Worm (Caenorhabditis elegans) whole organism, late embryonic: ENCODE results near the gene sec-6.
A peak's percentile ranks its signal among the peaks of the same experiment; 100 is the strongest.

ENCODE experiments used
- C08G9.2 ChIP-seq: sonication (generic microtip); optimal IDR thresholded peaks from 2 replicates; lab custom pipeline; 2016; ENCODE audit warnings: mild to moderate bottlenecking, missing genetic modification characterization, moderate library complexity, missing compliant biosample characterization
- C38D4.7 ChIP-seq: fragments of 200-800 bp; sonication (Bioruptor generic); optimal IDR thresholded peaks from 2 replicates; lab custom pipeline; 2018; ENCODE audit warnings: mild to moderate bottlenecking, missing genetic modification characterization, moderate library complexity, missing compliant biosample characterization
- F13H6.1 ChIP-seq: sonication (generic microtip); optimal IDR thresholded peaks from 2 replicates; lab custom pipeline; 2016; ENCODE audit warnings: missing genetic modification characterization, missing compliant biosample characterization
- K02D7.2 ChIP-seq: sonication (generic microtip); optimal IDR thresholded peaks from 2 replicates; lab custom pipeline; 2017; ENCODE audit warnings: mild to moderate bottlenecking, missing genetic modification characterization, missing compliant biosample characterization
- K09A11.1 ChIP-seq: sonication (generic microtip); optimal IDR thresholded peaks from 2 replicates; lab custom pipeline; 2017; ENCODE audit warnings: antibody characterized with exemption, mild to moderate bottlenecking, missing genetic modification characterization, missing compliant biosample characterization; ENCODE audit not compliant: insufficient read depth
- ceh-18 ChIP-seq: sonication (generic microtip); optimal IDR thresholded peaks from 2 replicates; lab custom pipeline; 2016; ENCODE audit warnings: missing genetic modification characterization, missing compliant biosample characterization
- ceh-19 ChIP-seq: fragments of 200-800 bp; sonication (Bioruptor generic); optimal IDR thresholded peaks from 2 replicates; lab custom pipeline; 2018; ENCODE audit warnings: mild to moderate bottlenecking, missing genetic modification characterization, missing compliant biosample characterization
- ceh-2 ChIP-seq: sonication (generic microtip); optimal IDR thresholded peaks from 2 replicates; lab custom pipeline; 2016; ENCODE audit warnings: missing genotype, missing genetic modification characterization, missing compliant biosample characterization
- ceh-24 ChIP-seq: sonication (generic microtip); optimal IDR thresholded peaks from 2 replicates; lab custom pipeline; 2016; ENCODE audit warnings: mild to moderate bottlenecking, missing genetic modification characterization, missing compliant biosample characterization
- ceh-30 ChIP-seq: fragments of 150-350 bp; optimal IDR thresholded peaks from 2 replicates; lab custom pipeline; 2014; ENCODE audit warnings: missing biosample characterization, missing genetic modification characterization
- ceh-34 ChIP-seq: sonication (generic microtip); optimal IDR thresholded peaks from 2 replicates; lab custom pipeline; 2016; ENCODE audit warnings: mild to moderate bottlenecking, missing genetic modification characterization, missing compliant biosample characterization
- ceh-45 ChIP-seq: fragments of 200-800 bp; sonication (Bioruptor generic); IDR thresholded peaks from 2 replicates; pipeline ENCODE4 v1.3.6; 2022; ENCODE audit warnings: missing genetic modification reagents, missing genetic modification characterization, missing compliant biosample characterization
- ceh-6 ChIP-seq: fragments of 200-800 bp; sonication (Bioruptor generic); optimal IDR thresholded peaks from 2 replicates; lab custom pipeline; 2018; ENCODE audit warnings: mild to moderate bottlenecking, missing genetic modification characterization, missing compliant biosample characterization
- dmd-4 ChIP-seq: sonication (generic microtip); optimal IDR thresholded peaks from 2 replicates; lab custom pipeline; 2016; ENCODE audit warnings: borderline replicate concordance, missing genetic modification characterization, missing compliant biosample characterization
- elt-2 ChIP-seq: sonication (generic microtip); optimal IDR thresholded peaks from 2 replicates; lab custom pipeline; 2016; ENCODE audit warnings: missing genetic modification reagents, missing genetic modification characterization, missing compliant biosample characterization
- elt-4 ChIP-seq: sonication (generic microtip); optimal IDR thresholded peaks from 2 replicates; lab custom pipeline; 2016; ENCODE audit warnings: missing genetic modification characterization, missing compliant biosample characterization
- eyg-1 ChIP-seq: sonication (generic microtip); optimal IDR thresholded peaks from 2 replicates; lab custom pipeline; 2016; ENCODE audit warnings: missing genotype, missing genetic modification characterization, missing compliant biosample characterization
- gmeb-2 ChIP-seq: sonication (generic microtip); optimal IDR thresholded peaks from 2 replicates; lab custom pipeline; 2016; ENCODE audit warnings: missing genetic modification characterization, inconsistent platforms, missing compliant biosample characterization
- hlh-15 ChIP-seq: sonication (generic microtip); optimal IDR thresholded peaks from 2 replicates; lab custom pipeline; 2016; ENCODE audit warnings: missing genetic modification characterization, missing compliant biosample characterization
- hlh-6 ChIP-seq: sonication (generic microtip); optimal IDR thresholded peaks from 2 replicates; lab custom pipeline; 2016; ENCODE audit warnings: missing genotype, missing genetic modification characterization, missing compliant biosample characterization
- mec-3 ChIP-seq: sonication (generic microtip); optimal IDR thresholded peaks from 2 replicates; lab custom pipeline; 2016; ENCODE audit warnings: borderline replicate concordance, missing genetic modification characterization, missing compliant biosample characterization
- nhr-232 ChIP-seq: sonication (generic microtip); optimal IDR thresholded peaks from 2 replicates; lab custom pipeline; 2016; ENCODE audit warnings: missing genetic modification characterization, missing compliant biosample characterization
- npax-4 ChIP-seq: sonication (generic microtip); optimal IDR thresholded peaks from 2 replicates; lab custom pipeline; 2016; ENCODE audit warnings: missing genetic modification characterization, missing compliant biosample characterization
- pag-3 ChIP-seq: sonication (generic microtip); optimal IDR thresholded peaks from 2 replicates; lab custom pipeline; 2016; ENCODE audit warnings: missing compliant biosample characterization, missing genetic modification characterization, borderline replicate concordance
- pat-9 ChIP-seq: fragments of 200-800 bp; sonication (Bioruptor generic); optimal IDR thresholded peaks from 2 replicates; lab custom pipeline; 2018; ENCODE audit warnings: mild to moderate bottlenecking, missing genetic modification characterization, moderate library complexity, missing compliant biosample characterization
- rnt-1 ChIP-seq: sonication (generic microtip); optimal IDR thresholded peaks from 2 replicates; lab custom pipeline; 2016; ENCODE audit warnings: missing genetic modification characterization, missing compliant biosample characterization
- sdc-2 ChIP-seq: sonication (generic microtip); optimal IDR thresholded peaks from 2 replicates; lab custom pipeline; 2016; ENCODE audit warnings: missing genotype, missing genetic modification characterization, missing compliant biosample characterization
- tbx-2 ChIP-seq: sonication (generic microtip); optimal IDR thresholded peaks from 2 replicates; lab custom pipeline; 2016; ENCODE audit warnings: missing genetic modification characterization, missing compliant biosample characterization
- tbx-7 ChIP-seq: sonication (generic microtip); optimal IDR thresholded peaks from 2 replicates; lab custom pipeline; 2016; ENCODE audit warnings: missing genotype, missing genetic modification characterization, missing compliant biosample characterization
- ttx-3 ChIP-seq: sonication (generic microtip); optimal IDR thresholded peaks from 2 replicates; lab custom pipeline; 2016; ENCODE audit warnings: missing genetic modification reagents, missing genetic modification characterization, missing compliant biosample characterization
- unc-3 ChIP-seq, 2 experiments: fragments of 200-800 bp in 1 of 2; sonication (Bioruptor generic) in 1 of 2; sonication (generic microtip) in 1 of 2; conservative IDR thresholded peaks in 1 of 2; optimal IDR thresholded peaks in 1 of 2; 2 replicates each; pipeline versions ENCODE4 v1.3.6 to Lab custom; 2016 to 2022; ENCODE audit warnings: missing compliant biosample characterization in 2 of 2, missing genetic modification characterization in 2 of 2, missing genetic modification reagents in 1 of 2
- unc-55 ChIP-seq: sonication (generic microtip); optimal IDR thresholded peaks from 2 replicates; lab custom pipeline; 2017; ENCODE audit warnings: missing biosample characterization, missing genetic modification reagents, missing genetic modification characterization
- unc-86 ChIP-seq: sonication (generic microtip); optimal IDR thresholded peaks from 2 replicates; lab custom pipeline; 2016; ENCODE audit warnings: missing genetic modification characterization, missing compliant biosample characterization
- zip-5 ChIP-seq: sonication (generic microtip); optimal IDR thresholded peaks from 2 replicates; lab custom pipeline; 2016; ENCODE audit warnings: missing genetic modification characterization, missing compliant biosample characterization

Gene sec-6

DNA sequence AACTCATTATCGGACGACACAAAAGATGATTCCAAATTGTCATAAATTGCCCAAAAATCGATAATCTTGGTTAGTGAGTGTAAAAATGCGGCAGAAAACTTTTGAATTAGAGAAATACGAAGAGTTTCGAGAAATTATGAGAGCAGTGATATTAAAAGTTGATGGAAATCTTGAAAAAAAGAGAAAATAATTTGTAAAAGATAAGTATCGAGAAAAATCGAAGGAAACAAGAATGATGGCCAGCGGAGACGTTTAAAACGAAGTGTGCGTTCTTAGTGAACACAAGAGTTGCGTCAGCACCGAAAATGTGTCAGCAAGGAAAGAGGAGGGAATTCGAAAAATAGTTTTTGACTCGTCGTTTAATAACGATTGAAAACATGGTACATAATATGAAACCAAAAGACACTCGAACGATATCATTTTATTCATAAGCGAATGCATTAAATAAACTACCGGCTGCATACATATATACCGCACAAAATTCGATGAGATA is 30.5 kb downstream of the sec-6 start, which contains the start of gene ndx-6 (continued):
- peak; percentile 11 for TF ChIP-seq sdc-2 (tag; lab: Kevin White, UChicago)
- TF ChIP-seq unc-86 (tag; lab: Kevin White, UChicago) = peak; percentile 43
- TF ChIP-seq pat-9 = peak; percentile 42
- no peak for TF ChIP-seq elt-4 (tag; lab: Kevin White, UChicago)
- no peak for TF ChIP-seq unc-3 (GFP tag; conservative IDR thresholded peaks at IDR 0.05; lab: Robert Waterston, UW)
- TF ChIP-seq unc-3 (tag; optimal IDR thresholded peaks at IDR 0.05; lab: Kevin White, UChicago) = peak; percentile 58
- peak; percentile 71 for TF ChIP-seq tbx-2

DNA sequence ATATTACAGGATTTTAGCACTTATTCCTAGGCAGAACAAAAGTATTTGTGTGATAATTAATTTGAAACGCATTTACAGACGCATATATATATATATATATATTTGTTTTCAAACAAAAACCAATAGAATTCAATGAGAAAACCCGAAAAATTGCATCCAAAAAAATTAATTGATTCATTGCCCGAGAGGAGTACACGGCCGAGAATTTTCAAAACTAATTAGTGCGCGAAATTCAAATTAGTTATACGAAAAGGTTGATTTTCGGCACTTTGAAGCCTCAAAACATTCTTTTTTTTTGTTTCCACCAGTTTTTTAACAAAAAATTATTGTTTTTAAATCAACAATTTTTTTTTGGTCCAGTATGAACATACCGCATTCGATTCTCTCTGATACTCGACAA is 32.1 kb downstream of the sec-6 start:
- TF ChIP-seq elt-2 (tag; lab: Kevin White, UChicago) (peak; percentile 2), tbx-7 (tag; lab: Kevin White, UChicago) (no peak)

ce11 chrII:5393090-5393489 is 33.7 kb downstream of the sec-6 start, which contains the start of gene brap-2:
Gene brap-2 (minus strand): TSS chrII:5393190.
- no peak for TF ChIP-seq nhr-232
- no peak for TF ChIP-seq hlh-6 (tag; lab: Kevin White, UChicago)
- no peak for TF ChIP-seq ceh-30 (tag; lab: Kevin White, UChicago)
- TF ChIP-seq sdc-2 (tag; lab: Kevin White, UChicago) = no peak
- TF ChIP-seq ceh-2 = no peak
- no peak for TF ChIP-seq pat-9
- TF ChIP-seq ceh-34 (tag; lab: Kevin White, UChicago) = no peak
- no peak for TF ChIP-seq dmd-4 (tag; lab: Kevin White, UChicago)
- no peak for TF ChIP-seq mec-3 (tag; lab: Kevin White, UChicago)
- no peak for TF ChIP-seq unc-3 (GFP tag; conservative IDR thresholded peaks at IDR 0.05; lab: Robert Waterston, UW)
- no peak for TF ChIP-seq unc-3 (tag; optimal IDR thresholded peaks at IDR 0.05; lab: Kevin White, UChicago)
- no peak for TF ChIP-seq pag-3 (tag; lab: Kevin White, UChicago)
- TF ChIP-seq unc-55 (GFP tag; lab: Kevin White, UChicago) = no peak
- no peak for TF ChIP-seq K09A11.1 (tag; lab: Kevin White, UChicago)
- no peak for TF ChIP-seq ceh-24 (tag; lab: Kevin White, UChicago)
- no peak for TF ChIP-seq ceh-6 (GFP tag; lab: Kevin White, UChicago)
- no peak for TF ChIP-seq npax-4 (tag; lab: Kevin White, UChicago)

DNA sequence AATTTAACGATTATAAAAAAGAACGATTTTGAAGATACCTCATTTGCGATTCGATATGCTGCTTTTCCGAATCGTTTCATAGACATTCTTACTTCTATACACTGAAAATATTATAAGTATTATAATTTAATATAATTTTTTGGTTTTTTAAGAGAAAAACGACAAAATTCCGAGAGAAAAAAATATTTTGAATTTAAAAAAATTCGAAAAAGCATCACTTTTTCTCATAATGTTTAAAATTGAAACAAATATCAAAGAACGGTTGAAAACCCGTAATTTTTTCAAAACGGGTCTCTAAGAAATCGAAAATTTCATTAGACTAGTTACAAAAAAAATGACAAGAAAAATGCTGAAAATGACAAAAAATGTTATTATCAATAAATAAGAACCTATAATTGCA is 36.2 kb downstream of the sec-6 start, which contains the start of gene pink-1:
TSS of gene pink-1 (minus strand) at position 101 of the 400 bp plus-strand sequence.
- TF ChIP-seq K02D7.2 (tag; lab: Kevin White, UChicago) (no peak), gmeb-2 (tag; lab: Kevin White, UChicago) (no peak), zip-5 (tag; lab: Kevin White, UChicago) (no peak), tbx-2 (no peak), pag-3 (tag; lab: Kevin White, UChicago) (no peak), C38D4.7 (GFP tag; lab: Kevin White, UChicago) (no peak), F13H6.1 (tag; lab: Kevin White, UChicago) (no peak), hlh-6 (tag; lab: Kevin White, UChicago) (no peak)

ce11 chrII:5398779-5399178 is 39.4 kb downstream of the sec-6 start, which contains the start of gene fbxl-3:
Gene fbxl-3 (minus strand): TSS chrII:5398902.
- TF ChIP-seq ceh-45 (GFP tag; lab: Robert Waterston, UW) = no peak
- TF ChIP-seq ceh-19 (GFP tag; lab: Kevin White, UChicago) = no peak
- TF ChIP-seq hlh-15 (tag; lab: Kevin White, UChicago) = no peak
- no peak for TF ChIP-seq K02D7.2 (tag; lab: Kevin White, UChicago)
- no peak for TF ChIP-seq ttx-3 (tag; lab: Kevin White, UChicago)
- TF ChIP-seq rnt-1 (tag; lab: Kevin White, UChicago) = no peak
- TF ChIP-seq ceh-18 (tag; lab: Kevin White, UChicago) = no peak
- no peak for TF ChIP-seq eyg-1 (tag; lab: Kevin White, UChicago)
- no peak for TF ChIP-seq C08G9.2 (tag; lab: Kevin White, UChicago)
